Worm (Caenorhabditis elegans) whole organism, young adult: Measurements from ENCODE around the gene srbc-23.

Experiments used
- ets-4 ChIP-seq: fragments of 200-800 bp; sonication (Bioruptor generic); optimal IDR thresholded peaks from 2 replicates; lab custom pipeline; 2018; ENCODE audit warnings: mild to moderate bottlenecking, missing genetic modification characterization, missing compliant biosample characterization
- lin-35 ChIP-seq, 3 experiments: fragments of 150-350 bp in 2 of 3; sonication (generic microtip) in 1 of 3; optimal IDR thresholded peaks; 2 replicates each; lab custom pipeline; 2014 to 2018; ENCODE audit warnings: missing biosample characterization in 3 of 3, missing genetic modification characterization in 3 of 3, missing genetic modification reagents in 3 of 3
- pbrm-1 ChIP-seq: fragments of 200-800 bp; sonication (Bioruptor generic); IDR thresholded peaks from 2 replicates; pipeline ENCODE4 v1.3.6; 2022; ENCODE audit warnings: missing genetic modification reagents, missing genetic modification characterization, missing compliant biosample characterization
- snpc-3.4 ChIP-seq: sonication (generic microtip); optimal IDR thresholded peaks from 2 replicates; lab custom pipeline; 2017; ENCODE audit warnings: missing genetic modification characterization, mild to moderate bottlenecking, missing compliant biosample characterization, antibody characterized with exemption, moderate library complexity, missing genotype, missing genetic modification reagents

- no peak for TF ChIP-seq ets-4 (GFP tag; lab: Kevin White, UChicago)
- no peak for TF ChIP-seq pbrm-1 (GFP tag; lab: Robert Waterston, UW)
- no peak for TF ChIP-seq snpc-3.4
- no peak for TF ChIP-seq lin-35 (GFP tag; optimal IDR thresholded peaks at IDR 0.05; lab: Kevin White, UChicago)
These were observed 34.5 kb downstream of the srbc-23 start, which contains the start of gene Y5H2B.3 for ce11 chrV:2187864-2188345.
